Worm (Caenorhabditis elegans): Measurements from ENCODE around the gene K03H6.4.

- TF ChIP-seq ama-1 (optimal IDR thresholded peaks at IDR 0.05) (no peak), hmbx-1 (tag; optimal IDR thresholded peaks at IDR 0.05) (no peak), sea-1 (GFP tag; conservative IDR thresholded peaks at IDR 0.05) (no peak), ceh-36 (tag; optimal IDR thresholded peaks at IDR 0.05) (no peak), flt-1 (GFP tag; IDR thresholded peaks at IDR 0.05) (no peak), tra-4 (tag; optimal IDR thresholded peaks at IDR 0.05) (no peak), tbx-11 (GFP tag; IDR thresholded peaks at IDR 0.05) (no peak), pes-1 (GFP tag; IDR thresholded peaks at IDR 0.05) (no peak), hmg-4 (GFP tag; optimal IDR thresholded peaks at IDR 0.05) (no peak), ets-7 (tag; optimal IDR thresholded peaks at IDR 0.05) (no peak)
Observed at ce11 chrIV:1497448-1497847, 23.7 kb downstream of the K03H6.4 start, which contains the start of gene hxk-3.
